Worm (Caenorhabditis elegans): ENCODE measurements around the gene olrn-1.

DNA sequence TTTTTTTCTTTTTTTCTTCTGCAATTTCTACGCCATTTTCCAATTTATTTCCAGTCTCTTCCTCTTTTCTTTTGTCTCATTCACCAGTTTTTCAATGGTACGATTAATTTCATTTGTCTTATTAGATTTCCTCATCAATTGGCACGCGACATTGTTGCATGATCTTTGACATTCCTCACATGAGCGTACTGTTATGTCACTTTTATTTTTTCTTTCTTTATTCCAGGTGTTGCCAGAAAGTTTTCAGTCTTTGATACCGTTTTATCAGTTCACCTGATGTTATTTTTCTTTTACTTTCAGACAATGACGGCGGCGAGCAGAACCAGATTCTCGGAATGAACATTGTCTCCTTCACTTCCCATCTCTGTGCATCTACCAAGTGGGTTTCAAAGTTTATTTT is at the start of gene olrn-1, which contains the start of gene C02C6.14:
- TF ChIP-seq lin-15B (tag; optimal IDR thresholded peaks at IDR 0.05) (no peak), ama-1 (optimal IDR thresholded peaks at IDR 0.05) (no peak), mep-1 (tag; optimal IDR thresholded peaks at IDR 0.05) (no peak), grh-1 (GFP tag; IDR thresholded peaks at IDR 0.05) (no peak), ztf-4 (tag; optimal IDR thresholded peaks at IDR 0.05) (no peak), fkh-10 (GFP tag; optimal IDR thresholded peaks at IDR 0.05) (no peak), mef-2 (tag; optimal IDR thresholded peaks at IDR 0.05) (no peak), vab-15 (tag; optimal IDR thresholded peaks at IDR 0.05) (no peak)
